Worm (Caenorhabditis elegans) whole organism, dauer: Measurements from ENCODE around the gene T24B8.3.

Experiments used
- unc-62 ChIP-seq: sonication (generic microtip); optimal IDR thresholded peaks from 2 replicates; lab custom pipeline; 2017; ENCODE audit warnings: missing biosample characterization, missing genetic modification reagents, missing genetic modification characterization

Gene T24B8.3

DNA sequence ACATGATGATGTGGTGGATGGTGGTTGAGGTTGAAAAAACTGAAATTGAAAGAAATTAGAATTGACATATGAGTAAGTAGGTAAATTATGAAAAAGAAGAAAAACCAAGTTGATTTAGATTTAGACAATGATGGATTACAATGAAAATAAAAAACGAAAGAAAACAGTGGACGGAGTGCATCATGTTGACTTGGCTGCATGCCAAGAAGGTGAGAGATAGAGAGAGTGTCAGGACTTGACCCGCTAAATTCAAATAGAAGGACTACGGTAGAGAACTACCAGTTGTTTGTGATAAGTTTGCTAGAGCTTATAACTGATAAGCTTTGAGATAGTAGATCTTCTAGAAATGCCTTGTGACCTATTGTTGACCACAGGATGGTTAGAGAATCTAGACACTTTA, at the start of gene T24B8.3:
Gene T24B8.3, minus strand, starts transcription at position 39 of the 400 bp plus-strand sequence.
- no peak for TF ChIP-seq unc-62

DNA sequence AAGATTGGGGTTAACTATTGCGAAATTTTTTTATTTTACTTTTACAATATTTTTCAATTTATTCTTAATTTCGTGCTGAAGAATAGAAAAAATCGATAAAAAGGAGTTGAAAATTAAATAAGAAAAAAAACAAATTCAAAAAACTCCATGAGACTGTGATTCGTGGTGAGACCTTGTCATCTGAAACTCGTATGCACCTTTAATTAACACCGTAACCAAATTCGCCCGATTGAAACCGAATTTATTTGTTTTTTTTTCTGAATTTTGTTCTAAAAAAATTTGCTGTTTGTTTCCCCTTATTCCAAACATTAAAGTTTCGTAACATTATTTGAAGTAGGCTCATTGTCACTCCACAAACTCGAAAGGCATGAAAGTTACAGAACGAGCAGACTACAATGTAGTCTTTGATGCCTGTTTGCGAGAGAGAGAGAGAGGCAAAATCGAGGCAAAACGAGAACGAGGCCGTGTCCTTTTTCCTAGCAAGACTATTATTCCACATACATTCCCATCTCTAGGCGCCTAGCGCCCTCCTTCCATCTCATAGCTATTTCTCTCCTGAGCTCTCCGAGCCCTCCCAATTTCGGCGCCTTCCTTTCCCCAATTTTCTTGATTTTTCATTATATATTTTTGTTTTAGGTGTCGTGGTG, 48.1 kb upstream of the T24B8.3 start, which contains the start of gene T24H10.4:
Gene T24H10.4, plus strand, starts transcription at position 630 of the 647 bp plus-strand sequence.
- TF ChIP-seq unc-62 = no peak

DNA sequence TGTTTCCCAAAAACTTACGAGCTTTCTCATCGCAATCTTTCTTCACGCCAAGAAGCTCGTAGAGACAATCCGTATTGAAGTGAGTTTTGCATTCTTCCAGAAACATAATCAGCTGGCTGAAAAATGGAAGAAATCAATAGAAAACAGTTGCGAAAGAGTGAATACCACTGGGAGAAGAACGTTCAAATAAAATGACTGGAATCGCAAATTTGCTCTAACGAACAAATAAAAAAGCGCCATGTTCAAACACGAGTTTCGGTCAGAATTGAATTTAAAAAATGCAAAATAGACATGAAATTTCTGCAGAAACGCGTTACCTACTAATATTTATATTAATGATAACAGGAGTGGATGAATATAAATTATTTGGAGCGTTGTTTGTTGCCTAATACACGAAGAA, 47.5 kb upstream of the T24B8.3 start, which contains the start of gene dnj-23:
Gene dnj-23, minus strand, starts transcription at position 158 of the 400 bp plus-strand sequence.
- TF ChIP-seq unc-62 = no peak

DNA sequence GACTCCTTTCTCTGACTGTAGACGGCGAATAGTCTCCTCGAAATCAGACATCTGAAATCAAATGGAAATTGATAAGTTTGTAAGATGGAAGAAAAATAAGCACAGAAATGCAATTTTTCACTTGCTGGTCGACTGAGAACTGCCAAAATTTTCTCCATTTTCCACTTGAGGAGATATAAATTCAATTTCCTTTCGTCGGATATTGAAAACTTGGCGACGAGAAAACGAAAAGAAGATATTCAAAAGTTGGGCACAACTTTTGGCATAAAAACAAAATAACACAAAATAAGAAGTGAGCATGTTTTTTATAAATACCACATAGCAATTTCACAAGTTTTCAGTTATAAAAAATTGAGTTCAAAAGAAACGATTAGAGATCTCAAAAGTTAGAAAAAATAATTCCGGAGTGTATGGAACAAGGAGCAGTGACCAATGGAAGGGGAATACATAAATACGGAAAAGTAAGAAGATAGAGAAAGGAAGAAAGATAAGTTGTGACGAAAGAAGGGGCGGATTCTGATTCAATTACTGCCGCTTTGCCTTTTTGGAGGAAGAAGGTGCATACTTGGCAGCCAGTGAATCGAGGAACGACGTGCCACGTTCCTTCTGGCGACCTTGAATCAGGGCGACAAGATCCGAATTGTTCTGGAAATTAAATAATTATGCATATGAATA, 46.3 kb upstream of the T24B8.3 start, which contains the start of gene dyrb-1:
Gene dyrb-1, minus strand, starts transcription at position 51 of the 675 bp plus-strand sequence.
- no peak for TF ChIP-seq unc-62

DNA sequence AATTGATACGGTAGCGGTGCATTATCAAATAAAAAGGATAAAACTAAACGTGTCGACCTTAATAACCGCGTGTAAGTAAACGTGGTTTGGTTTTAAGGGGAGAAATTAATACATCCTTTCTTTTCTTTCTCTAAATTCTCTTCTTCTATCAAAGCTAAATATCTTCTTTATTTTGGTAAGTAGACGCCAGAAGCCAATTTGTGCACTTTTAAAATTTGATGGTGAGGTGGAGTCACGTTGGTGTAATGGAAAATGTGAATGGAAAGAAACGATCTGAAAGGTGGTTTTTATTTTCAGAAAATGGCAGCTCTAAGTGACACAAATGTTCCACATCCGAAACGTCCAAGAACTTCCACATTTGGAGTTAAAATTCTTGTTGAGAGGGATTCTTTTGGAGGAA, 39.9 kb upstream of the T24B8.3 start, which contains the start of gene T24H10.5:
Gene T24H10.5, plus strand, starts transcription at position 301 of the 400 bp plus-strand sequence.
- TF ChIP-seq unc-62 = no peak

DNA sequence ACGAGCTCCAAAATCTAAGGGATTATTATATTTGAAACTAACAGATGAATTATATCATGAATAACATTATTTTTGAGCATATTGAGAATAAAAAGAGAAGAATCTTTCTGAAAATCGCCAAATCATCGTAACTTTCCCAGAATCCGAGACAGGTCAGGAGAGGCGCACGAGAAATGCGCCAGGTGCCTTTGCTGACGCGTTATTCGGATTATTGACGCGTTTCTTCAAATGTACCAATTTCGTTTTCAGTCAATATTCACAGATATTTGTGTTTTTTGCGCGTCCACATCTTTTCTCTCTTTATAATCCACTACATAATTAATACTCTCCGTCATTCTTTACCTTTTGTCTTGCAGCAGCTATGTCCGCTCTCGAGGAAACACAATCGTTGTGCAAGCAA, 38.1 kb upstream of the T24B8.3 start, which contains the start of gene T24H10.1:
Gene T24H10.1, plus strand, starts transcription at position 355 of the 400 bp plus-strand sequence.
- TF ChIP-seq unc-62 = no peak

DNA sequence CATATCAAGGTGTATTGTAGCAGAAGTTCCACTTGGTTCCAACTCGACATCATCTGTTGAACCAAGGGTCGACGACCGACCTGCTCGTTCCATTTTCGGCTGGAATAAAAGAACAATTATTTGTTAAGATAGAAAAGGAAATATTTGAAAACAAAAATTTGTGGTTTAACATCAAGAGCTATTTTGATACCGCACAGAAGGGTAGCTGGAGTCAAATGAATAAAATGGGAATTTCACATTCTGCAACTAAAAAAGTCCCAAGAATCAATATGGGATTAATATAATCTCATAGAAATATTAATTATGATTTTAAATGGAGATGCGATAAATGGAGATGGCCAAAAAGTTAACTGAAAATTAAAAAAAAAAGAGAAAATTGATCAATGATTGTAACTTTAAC, 37.6 kb upstream of the T24B8.3 start, which contains the start of gene clh-5:
Gene clh-5, minus strand, starts transcription at position 101 of the 400 bp plus-strand sequence.
- no peak for TF ChIP-seq unc-62

DNA sequence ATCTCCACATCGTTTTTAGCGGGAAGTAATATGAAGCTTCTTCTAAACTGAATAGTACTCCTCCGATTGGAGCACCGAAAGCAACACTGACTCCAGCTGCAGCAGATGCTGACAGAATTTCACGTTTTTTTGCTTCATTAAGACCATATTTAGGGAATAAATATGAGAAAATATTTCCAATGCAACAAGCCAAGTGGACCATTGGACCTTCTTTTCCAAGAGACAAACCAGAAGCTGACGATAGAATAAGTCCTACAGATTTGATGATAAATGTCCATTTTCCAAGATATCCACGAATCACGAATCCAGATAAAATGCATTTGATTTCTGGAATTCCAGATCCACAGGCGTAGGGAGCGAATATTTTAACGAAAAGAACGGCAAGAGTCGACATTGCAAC, 36.4 kb upstream of the T24B8.3 start:
- TF ChIP-seq unc-62 = no peak

DNA sequence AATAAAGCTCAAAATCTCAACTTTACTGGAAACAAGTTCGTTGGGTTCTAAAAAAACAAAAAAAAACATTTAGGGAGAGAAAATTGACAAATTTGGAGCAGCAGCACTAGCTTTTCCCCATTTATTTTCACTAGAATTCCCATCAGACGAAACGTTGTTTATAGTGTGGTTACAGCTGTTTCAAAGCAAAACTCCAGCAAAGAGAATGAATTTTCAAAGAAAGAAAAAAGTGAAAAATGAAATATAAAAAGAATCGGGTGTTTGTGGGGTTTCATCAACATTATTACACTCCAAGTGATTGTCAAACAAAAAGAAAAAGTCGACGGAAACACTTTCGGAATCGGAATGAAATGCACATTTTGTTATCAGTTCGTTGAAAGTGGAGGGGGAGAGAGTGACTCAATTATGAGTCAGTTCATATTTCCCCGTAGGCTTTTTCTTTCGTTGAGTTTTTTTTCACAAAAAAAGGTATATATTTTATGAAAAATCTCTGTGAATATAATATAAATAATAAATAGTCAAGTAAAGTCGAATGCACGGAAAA, 33.4 kb upstream of the T24B8.3 start:
- TF ChIP-seq unc-62 = no peak

DNA sequence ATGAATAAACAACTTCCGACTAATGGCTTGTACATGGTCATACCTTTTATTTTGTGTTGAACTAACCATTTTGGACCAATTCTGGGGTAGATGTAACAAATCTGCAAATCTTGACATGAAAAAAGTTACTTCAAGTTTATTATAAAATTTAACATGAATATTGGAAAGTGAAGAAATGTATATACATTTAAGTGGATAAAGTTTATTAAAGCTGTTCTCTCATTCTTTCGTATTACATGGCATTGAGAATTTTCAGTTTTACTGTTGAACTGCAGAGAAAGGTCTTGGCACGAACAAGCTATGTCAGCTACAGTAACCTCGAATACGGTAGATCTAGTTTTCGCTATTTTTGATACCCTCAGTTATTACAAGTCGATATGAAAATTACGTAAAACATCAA, 32.6 kb upstream of the T24B8.3 start, which contains the start of gene C07H4.1:
Gene C07H4.1, minus strand, starts transcription at position 101 of the 400 bp plus-strand sequence.
- TF ChIP-seq unc-62 = no peak

DNA sequence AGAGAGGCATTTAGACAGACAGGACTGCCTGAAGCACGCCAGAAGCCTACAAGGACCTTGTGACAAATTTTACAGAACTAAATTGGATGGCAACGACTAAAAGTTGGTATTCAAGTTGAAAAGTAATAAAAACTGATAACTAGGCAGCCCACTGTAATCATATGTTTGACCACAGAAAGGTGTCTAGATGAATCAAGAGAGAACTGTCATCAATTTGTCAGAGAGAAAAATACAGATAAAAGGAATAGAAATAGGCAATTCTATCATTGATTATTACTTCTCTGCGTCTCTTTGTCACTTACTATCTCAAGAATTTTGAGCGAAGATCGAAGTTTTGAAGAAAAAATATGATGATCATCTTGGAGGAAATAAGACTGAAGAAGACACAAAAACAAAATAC, 32.0 kb upstream of the T24B8.3 start:
- TF ChIP-seq unc-62 = no peak

DNA sequence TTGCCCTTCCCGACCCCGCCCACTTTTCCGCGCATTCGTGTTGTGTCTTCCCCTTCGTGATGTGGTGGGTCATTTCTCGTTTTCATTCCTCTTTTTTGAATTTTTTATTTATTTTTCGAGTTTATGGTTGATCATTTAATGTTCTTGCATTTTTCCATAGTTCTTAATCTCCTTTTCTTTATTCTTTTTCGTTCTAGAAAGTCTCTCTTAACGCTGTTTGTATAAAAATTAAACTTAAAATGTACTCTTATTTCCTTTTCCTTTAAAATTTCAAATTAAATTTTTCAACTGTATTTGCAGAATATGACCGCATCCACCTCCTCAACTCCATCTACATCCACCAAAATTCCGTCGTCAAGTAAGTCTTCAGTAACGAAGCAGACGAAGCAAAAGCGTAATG, 25.4 kb upstream of the T24B8.3 start, which contains the start of gene hlh-3:
Gene hlh-3, plus strand, starts transcription at position 301 of the 400 bp plus-strand sequence.
- TF ChIP-seq unc-62 = no peak

DNA sequence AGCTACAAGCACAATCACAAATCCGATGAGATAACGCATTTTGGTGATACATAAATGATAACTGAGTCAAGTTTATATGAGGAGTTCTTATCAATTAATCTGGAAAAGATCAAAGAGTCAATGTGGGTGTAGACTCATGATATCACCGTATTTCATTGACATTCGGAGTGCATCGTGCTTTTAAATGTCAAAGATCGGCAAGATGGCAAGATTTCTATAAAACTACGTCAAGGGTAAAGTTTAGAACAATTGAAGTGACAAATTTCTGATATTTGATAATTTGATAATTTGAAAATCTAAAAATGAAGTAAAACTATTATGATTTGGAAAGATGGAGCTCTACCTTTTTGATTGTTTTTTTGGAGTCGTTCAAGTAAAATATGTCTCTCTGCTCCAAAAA, 22.2 kb upstream of the T24B8.3 start, which contains the start of gene sysm-1:
Gene sysm-1, minus strand, starts transcription at position 101 of the 400 bp plus-strand sequence.
- TF ChIP-seq unc-62 = no peak

DNA sequence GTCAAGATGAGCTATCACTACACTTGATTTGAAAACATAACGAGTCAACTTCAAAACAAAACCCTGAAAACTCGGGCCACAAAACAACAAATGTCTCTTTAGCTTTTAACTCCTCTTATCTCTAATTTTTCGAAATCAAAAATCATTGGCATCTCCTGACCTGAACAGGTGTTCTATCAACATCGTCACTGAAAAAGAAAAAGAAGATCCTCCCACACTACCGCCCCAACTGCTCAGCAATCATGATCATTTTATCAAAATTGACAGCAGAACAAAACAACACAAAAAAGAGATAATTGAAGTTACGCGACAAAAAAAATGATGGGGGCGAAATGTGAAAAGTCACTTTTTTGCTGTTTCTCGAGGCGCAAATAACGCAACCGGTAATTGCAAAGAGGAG, 17.4 kb upstream of the T24B8.3 start:
- TF ChIP-seq unc-62 = no peak

DNA sequence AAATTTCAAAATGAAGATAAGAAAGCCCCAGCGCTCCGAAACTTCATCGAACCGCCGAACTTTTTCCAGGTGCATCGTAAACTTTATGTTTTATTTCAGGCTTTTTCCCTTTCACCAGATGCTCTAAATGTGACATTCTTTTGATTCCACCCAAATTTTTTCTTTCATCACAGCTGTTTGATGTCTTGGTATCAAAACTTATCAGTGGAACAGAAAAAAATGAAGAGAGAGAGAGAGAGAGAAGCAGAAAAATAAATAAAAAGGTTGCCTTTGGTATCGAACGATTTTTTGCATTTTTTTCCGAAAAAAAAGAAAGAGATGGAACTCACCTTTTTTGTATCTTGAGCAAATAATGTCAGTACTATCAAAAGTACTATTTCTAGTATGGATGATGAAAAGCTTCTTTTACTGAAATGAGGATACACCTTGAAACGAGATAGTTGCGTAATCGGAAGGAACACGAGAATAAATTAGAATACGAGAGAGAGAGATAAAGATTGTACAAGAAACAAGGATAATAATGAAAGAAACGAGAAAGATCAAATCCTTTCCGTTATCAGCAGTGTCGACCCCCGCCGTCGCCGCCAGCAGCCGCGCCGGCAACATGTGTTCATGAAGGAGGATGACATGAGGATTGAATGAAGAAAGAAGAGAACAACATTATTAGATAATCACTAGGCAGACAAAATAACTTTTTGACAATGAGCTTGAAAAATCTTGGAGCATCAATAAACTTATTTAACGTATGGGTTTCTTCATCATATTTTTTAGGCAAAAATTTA, 15.4 kb upstream of the T24B8.3 start:
- no peak for TF ChIP-seq unc-62

DNA sequence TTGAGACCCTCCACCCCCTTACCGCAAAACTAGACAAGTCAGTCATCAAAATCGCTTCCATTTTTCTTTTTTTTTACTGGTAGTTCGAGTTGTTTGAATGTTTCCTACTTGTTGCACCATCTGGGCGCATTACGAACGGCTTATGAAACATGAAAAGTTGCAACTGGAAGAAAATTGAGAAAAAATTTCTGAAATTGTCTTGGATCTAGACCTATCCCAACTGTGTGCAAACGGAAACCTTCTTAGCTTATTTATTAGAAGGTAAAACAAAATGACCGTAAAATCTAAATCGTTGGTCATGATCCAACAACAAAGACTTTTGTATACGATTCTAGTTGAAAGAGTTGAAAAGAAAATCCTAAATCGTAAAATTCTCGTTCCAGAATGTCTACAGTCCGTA, 13.6 kb upstream of the T24B8.3 start:
- no peak for TF ChIP-seq unc-62
